Fruit fly (Drosophila melanogaster) whole organism, embryonic: Measurements from ENCODE around the gene Snx17.

Experiments used
- Atf6 ChIP-seq: fragments of 200-800 bp; sonication (Bioruptor generic); IDR thresholded peaks from 2 replicates; pipeline ENCODE4 v1.3.6; 2022; ENCODE audit warnings: missing biosample characterization, missing genetic modification characterization
- Bdp1 ChIP-seq: fragments of 200-800 bp; sonication (Bioruptor generic); optimal IDR thresholded peaks from 3 replicates; lab custom pipeline; 2016; ENCODE audit warnings: missing biosample characterization, missing genetic modification characterization
- CG10147 ChIP-seq: fragments of 200-800 bp; sonication (Bioruptor generic); optimal IDR thresholded peaks from 2 replicates; lab custom pipeline; 2019; ENCODE audit warnings: missing biosample characterization, mild to moderate bottlenecking, missing genetic modification characterization, moderate library complexity
- CG11247 ChIP-seq: fragments of 200-800 bp; sonication (Bioruptor generic); IDR thresholded peaks from 2 replicates; pipeline ENCODE4 v1.3.6; 2022; ENCODE audit warnings: missing biosample characterization, missing genetic modification characterization
- CG12659 ChIP-seq: fragments of 200-800 bp; sonication (Bioruptor generic); optimal IDR thresholded peaks from 3 replicates; lab custom pipeline; 2017; ENCODE audit warnings: mild to moderate bottlenecking, missing biosample characterization, missing genetic modification reagents, missing genetic modification characterization
- CG12769 ChIP-seq: fragments of 200-800 bp; sonication (Bioruptor generic); optimal IDR thresholded peaks from 2 replicates; lab custom pipeline; 2019; ENCODE audit warnings: missing biosample characterization, mild to moderate bottlenecking, missing genetic modification characterization, moderate library complexity
- CG15073 ChIP-seq: fragments of 200-800 bp; sonication (Bioruptor generic); optimal IDR thresholded peaks from 2 replicates; lab custom pipeline; 2016; ENCODE audit warnings: missing biosample characterization, missing genetic modification characterization
- CG15696 ChIP-seq: fragments of 200-800 bp; sonication (Bioruptor generic); optimal IDR thresholded peaks from 2 replicates; lab custom pipeline; 2019; ENCODE audit warnings: missing biosample characterization, mild to moderate bottlenecking, missing genetic modification characterization, moderate library complexity
- CG17328 ChIP-seq: fragments of 200-800 bp; sonication (Bioruptor generic); IDR thresholded peaks from 2 replicates; pipeline ENCODE4 v1.3.6; 2022; ENCODE audit warnings: missing biosample characterization, missing genetic modification characterization
- CG3281 ChIP-seq: fragments of 200-800 bp; sonication (Bioruptor generic); optimal IDR thresholded peaks from 3 replicates; lab custom pipeline; 2017; ENCODE audit warnings: missing biosample characterization, mild to moderate bottlenecking, missing genetic modification characterization
- CG34422 ChIP-seq: fragments of 200-800 bp; sonication (Bioruptor generic); IDR thresholded peaks from 3 replicates; pipeline ENCODE4 v1.3.6; 2022; ENCODE audit warnings: missing biosample characterization, missing genetic modification characterization
- CG3847 ChIP-seq: fragments of 200-800 bp; sonication (Bioruptor generic); IDR thresholded peaks from 2 replicates; pipeline ENCODE4 v1.3.6; 2022; ENCODE audit warnings: missing biosample characterization, missing genetic modification characterization
- CG6791 ChIP-seq: fragments of 200-800 bp; sonication (Bioruptor generic); IDR thresholded peaks from 3 replicates; pipeline ENCODE4 v1.3.6; 2022; ENCODE audit warnings: missing biosample characterization, missing genetic modification characterization; ENCODE audit not compliant: partially characterized antibody
- CG6854 ChIP-seq: fragments of 200-800 bp; sonication (Bioruptor generic); optimal IDR thresholded peaks from 3 replicates; lab custom pipeline; 2017; ENCODE audit warnings: missing biosample characterization, mild to moderate bottlenecking, missing genetic modification characterization
- CG8388 ChIP-seq: fragments of 200-800 bp; sonication (Bioruptor generic); optimal IDR thresholded peaks from 2 replicates; lab custom pipeline; 2019; ENCODE audit warnings: missing biosample characterization, mild to moderate bottlenecking, missing genetic modification characterization, moderate library complexity
- CG8944 ChIP-seq: fragments of 200-800 bp; sonication (Bioruptor generic); optimal IDR thresholded peaks from 3 replicates; lab custom pipeline; 2016; ENCODE audit warnings: missing biosample characterization, missing genetic modification characterization
- CG9932 ChIP-seq: fragments of 200-800 bp; sonication (Bioruptor generic); IDR thresholded peaks from 2 replicates; pipeline ENCODE4 v1.3.6; 2022; ENCODE audit warnings: missing biosample characterization, missing genetic modification characterization
- Deaf1 ChIP-seq: fragments of 200-800 bp; optimal IDR thresholded peaks from 3 replicates; lab custom pipeline; 2019; ENCODE audit warnings: missing biosample characterization, mild to moderate bottlenecking, missing genetic modification characterization, moderate library complexity
- Drgx ChIP-seq: fragments of 200-800 bp; sonication (Bioruptor generic); IDR thresholded peaks from 2 replicates; pipeline ENCODE4 v1.3.6; 2022; ENCODE audit warnings: missing biosample characterization, missing genetic modification characterization
- E2f2 ChIP-seq: fragments of 200-800 bp; sonication (Bioruptor generic); IDR thresholded peaks from 2 replicates; pipeline ENCODE4 v1.3.6; 2022; ENCODE audit warnings: missing biosample characterization, missing genetic modification characterization
- Ets65A ChIP-seq: fragments of 200-800 bp; sonication (Bioruptor generic); peaks from one replicate; lab custom pipeline; 2016; ENCODE audit warnings: missing biosample characterization, missing genetic modification characterization
- H15 ChIP-seq: fragments of 200-800 bp; sonication (Bioruptor generic); IDR thresholded peaks from 3 replicates; pipeline ENCODE4 v1.3.6; 2022; ENCODE audit warnings: missing biosample characterization, missing genetic modification characterization
- Jarid2 ChIP-seq: fragments of 200-800 bp; sonication (Bioruptor generic); optimal IDR thresholded peaks from 3 replicates; lab custom pipeline; 2017; ENCODE audit warnings: mild to moderate bottlenecking, missing biosample characterization, missing genetic modification reagents, missing genetic modification characterization
- Oaz ChIP-seq: fragments of 200-800 bp; sonication (Bioruptor generic); IDR thresholded peaks from 2 replicates; pipeline ENCODE4 v1.3.6; 2022; ENCODE audit warnings: missing biosample characterization, missing genetic modification characterization
- Rfx ChIP-seq: fragments of 200-800 bp; sonication (Bioruptor generic); IDR thresholded peaks from 2 replicates; pipeline ENCODE4 v1.3.6; 2022; ENCODE audit warnings: missing biosample characterization, missing genetic modification characterization
- Scr ChIP-seq: fragments of 200-800 bp; sonication (Bioruptor generic); IDR thresholded peaks from 2 replicates; pipeline ENCODE4 v1.3.6; 2022; ENCODE audit warnings: missing biosample characterization, missing genetic modification characterization; ENCODE audit not compliant: partially characterized antibody
- Sin3A ChIP-seq: fragments of >200 bp; optimal IDR thresholded peaks from 2 replicates; lab custom pipeline; 2018
- amos ChIP-seq: fragments of 200-800 bp; sonication (Bioruptor generic); IDR thresholded peaks from 2 replicates; pipeline ENCODE4 v1.3.6; 2022; ENCODE audit warnings: missing biosample characterization, missing genetic modification characterization; ENCODE audit not compliant: partially characterized antibody
- cwo ChIP-seq: fragments of 200-800 bp; sonication (Bioruptor generic); optimal IDR thresholded peaks from 3 replicates; lab custom pipeline; 2017; ENCODE audit warnings: missing biosample characterization, missing genetic modification characterization, mild to moderate bottlenecking, moderate library complexity, missing genetic modification reagents
- pita ChIP-seq: fragments of 200-800 bp; sonication (Bioruptor generic); optimal IDR thresholded peaks from 2 replicates; lab custom pipeline; 2017; ENCODE audit warnings: missing biosample characterization, mild to moderate bottlenecking, missing genetic modification characterization
- scrt ChIP-seq: fragments of 200-800 bp; sonication (Bioruptor generic); optimal IDR thresholded peaks from 2 replicates; lab custom pipeline; 2018; ENCODE audit warnings: missing biosample characterization, mild to moderate bottlenecking, missing genetic modification characterization, moderate library complexity
- sens ChIP-seq: fragments of 200-800 bp; sonication (Bioruptor generic); peaks from one replicate; lab custom pipeline; 2016; ENCODE audit warnings: missing biosample characterization, missing genetic modification characterization
- slp2 ChIP-seq: fragments of 200-800 bp; sonication (Bioruptor generic); optimal IDR thresholded peaks from 2 replicates; lab custom pipeline; 2016; ENCODE audit warnings: missing biosample characterization, missing genetic modification characterization
- stwl ChIP-seq: fragments of 200-800 bp; sonication (Bioruptor generic); optimal IDR thresholded peaks from 3 replicates; lab custom pipeline; 2018; ENCODE audit warnings: missing biosample characterization, mild to moderate bottlenecking, missing genetic modification characterization, moderate library complexity

Gene Snx17

DNA sequence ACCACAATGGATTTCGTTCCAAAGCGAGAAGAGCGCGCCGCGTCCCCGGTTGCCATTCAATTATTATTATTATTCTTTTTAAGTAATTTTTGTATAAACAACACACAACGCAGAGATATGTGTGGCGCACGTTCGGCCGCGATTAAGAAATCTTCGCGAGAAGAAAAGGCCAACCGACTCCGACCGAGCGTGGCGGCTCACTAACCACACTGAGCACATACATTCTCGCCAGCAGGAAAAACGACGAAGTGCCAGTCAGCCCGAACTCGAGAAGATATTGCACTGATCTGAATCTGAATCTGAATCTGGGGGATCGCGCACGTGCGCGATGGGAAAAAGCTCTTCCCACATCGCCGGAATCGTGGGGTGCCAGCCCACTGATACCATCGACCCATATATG, 7.8 kb downstream of the Snx17 start, which contains the start of gene Sur (continued):
- TF ChIP-seq amos (GFP tag; lab: Robert Waterston, UW) (peak; percentile 30; the same call in 1 of the 2 replicates), CG12769 (tag; lab: Kevin White, UChicago) (peak; percentile 46), Rfx (GFP tag; lab: Robert Waterston, UW) (0 out of 2 replicates have a peak, but pooled peaks have one; percentile 9), cwo (peak; percentile 81), Atf6 (GFP tag; lab: Robert Waterston, UW) (0 out of 2 replicates have a peak, but pooled peaks have one; percentile 10), Scr (GFP tag; lab: Robert Waterston, UW) (0 out of 2 replicates have a peak, but pooled peaks have one; percentile 18), CG12659 (no peak)

DNA sequence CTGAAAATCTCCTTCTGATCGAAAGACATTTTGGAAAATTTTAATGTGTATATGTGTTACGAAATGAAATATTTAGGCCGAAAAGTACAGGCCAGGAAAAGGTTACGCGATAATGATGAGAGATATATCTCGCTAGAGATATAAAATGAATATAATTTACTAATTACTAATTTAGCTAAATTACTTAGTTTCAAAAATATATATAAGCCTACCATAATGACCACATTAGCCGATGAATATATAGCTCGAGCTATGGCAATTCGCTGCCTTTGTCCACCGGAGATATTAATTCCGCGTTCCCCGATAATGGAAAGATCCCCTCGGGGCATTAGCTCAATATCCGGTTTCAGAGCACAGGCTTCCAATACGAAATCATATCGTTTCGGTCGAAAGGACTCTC, 15.4 kb downstream of the Snx17 start, which contains the start of gene Fum4:
Gene Fum4 (minus strand): TSS at position 101 of the 400 bp plus-strand sequence.
- TF ChIP-seq pita (GFP tag; lab: Kevin White, UChicago) (no peak), Sin3A (lab: Kevin White, UChicago) (no peak), slp2 (GFP tag; lab: Kevin White, UChicago) (no peak), E2f2 (no peak), CG6854 (GFP tag; lab: Kevin White, UChicago) (no peak), Oaz (GFP tag; lab: Robert Waterston, UW) (no peak), H15 (GFP tag; lab: Robert Waterston, UW) (no peak), CG8944 (GFP tag; lab: Kevin White, UChicago) (no peak), CG3847 (GFP tag; lab: Robert Waterston, UW) (no peak), CG9932 (GFP tag; lab: Robert Waterston, UW) (no peak), stwl (no peak), Bdp1 (GFP tag; lab: Kevin White, UChicago) (no peak), CG11247 (GFP tag; lab: Robert Waterston, UW) (no peak)
- TF ChIP-seq, all 482 proteins: peak for 0

DNA sequence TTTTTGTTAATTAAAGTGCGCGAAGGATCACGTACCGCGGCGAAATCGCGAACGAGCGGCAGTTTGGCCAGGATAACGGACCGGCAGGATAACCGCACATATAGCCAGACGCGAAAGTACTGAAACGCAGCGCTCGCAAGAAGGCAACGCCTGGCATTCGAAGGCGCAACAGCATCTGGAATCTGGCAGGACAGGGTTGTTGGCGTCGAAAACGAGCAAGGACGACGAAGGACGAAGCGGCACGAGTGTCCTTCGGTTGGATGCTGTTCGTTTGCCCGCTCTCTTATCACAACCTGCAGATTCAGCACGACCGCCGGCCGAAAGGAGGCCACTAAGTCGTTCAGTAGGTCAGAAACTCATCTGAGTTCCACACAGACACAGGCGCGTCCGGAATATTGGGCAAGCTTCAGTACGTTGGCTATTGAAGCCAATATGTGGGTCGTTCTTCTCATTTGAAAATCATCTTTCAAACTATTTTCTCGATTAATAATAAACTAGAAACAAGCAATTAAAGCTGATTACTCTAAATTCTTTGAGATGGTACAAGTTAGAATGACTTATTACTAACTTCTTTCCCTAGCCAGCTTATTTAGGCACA, 26.5 kb downstream of the Snx17 start, which contains the start of gene CG44153:
Gene CG44153 (minus strand): TSS at position 75 of the 598 bp plus-strand sequence.
- peak; percentile 3 for TF ChIP-seq sens (GFP tag; lab: Kevin White, UChicago)
- TF ChIP-seq CG10147 (GFP tag; lab: Kevin White, UChicago): no peak
- peak; percentile 80 for TF ChIP-seq scrt (GFP tag; lab: Kevin White, UChicago)
- TF ChIP-seq CG8388 (GFP tag; lab: Kevin White, UChicago): no peak
- peak; percentile 92 for TF ChIP-seq CG15073
- TF ChIP-seq CG3281: peak; percentile 91
- peak; percentile 98 for TF ChIP-seq Deaf1 (tag; lab: Kevin White, UChicago)
- TF ChIP-seq CG34422 (GFP tag; lab: Robert Waterston, UW): 0 out of 3 replicates have a peak, but pooled peaks have one; percentile 31
- TF ChIP-seq Ets65A (GFP tag; lab: Kevin White, UChicago): peak; percentile 40
- TF ChIP-seq CG6791 (GFP tag; lab: Robert Waterston, UW): 0 out of 3 replicates have a peak, but pooled peaks have one; percentile 20
- 0 out of 2 replicates have a peak, but pooled peaks have one; percentile 12 for TF ChIP-seq CG17328 (GFP tag; lab: Robert Waterston, UW)
- peak; percentile 58 for TF ChIP-seq Jarid2 (GFP tag; lab: Kevin White, UChicago)
- no peak for TF ChIP-seq CG15696 (tag; lab: Kevin White, UChicago)

DNA sequence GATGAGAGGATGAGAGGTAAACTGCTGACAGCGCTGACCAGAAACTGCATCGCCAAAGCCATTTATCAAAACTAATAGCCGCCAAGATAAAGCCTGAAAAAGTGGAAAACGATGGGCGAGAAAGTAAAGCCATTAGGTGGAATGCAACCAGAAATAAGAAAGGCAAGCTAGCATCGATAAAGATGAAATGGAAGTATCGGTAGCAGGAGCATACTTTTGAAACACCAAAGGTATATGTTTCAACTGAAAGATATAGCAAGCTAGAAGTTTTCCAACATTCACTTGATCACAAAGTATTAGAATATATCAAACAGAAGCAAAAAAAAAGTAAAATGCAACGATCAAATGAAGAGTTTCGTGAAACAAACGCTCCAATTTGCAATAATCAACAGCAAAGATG, 34.4 kb downstream of the Snx17 start, which contains the start of gene CG13137:
Gene CG13137 (plus strand): TSS at position 301 of the 400 bp plus-strand sequence.
- TF ChIP-seq Ets65A (GFP tag; lab: Kevin White, UChicago) (peak; percentile 45), Drgx (GFP tag; lab: Robert Waterston, UW) (no peak)
